Worm (Caenorhabditis elegans) whole organism, L2 larva: ENCODE measurements around the gene sqst-1.

Source experiments
- C34F6.9 ChIP-seq: fragments of 150-350 bp; optimal IDR thresholded peaks from 2 replicates; lab custom pipeline; 2014; ENCODE audit warnings: missing biosample characterization, missing genetic modification characterization
- R02D3.7 ChIP-seq: fragments of 150-350 bp; optimal IDR thresholded peaks from 2 replicates; lab custom pipeline; 2014; ENCODE audit warnings: missing biosample characterization, missing genetic modification characterization
- alr-1 ChIP-seq: fragments of 150-350 bp; optimal IDR thresholded peaks from 2 replicates; lab custom pipeline; 2014; ENCODE audit warnings: missing biosample characterization, missing genetic modification characterization
- aly-2 ChIP-seq: fragments of 150-350 bp; optimal IDR thresholded peaks from 2 replicates; lab custom pipeline; 2014; ENCODE audit warnings: missing biosample characterization, missing genetic modification characterization
- ama-1 ChIP-seq: fragments of 150-350 bp; optimal IDR thresholded peaks from 2 replicates; lab custom pipeline; 2018; ENCODE audit warnings: inconsistent platforms
- blmp-1 ChIP-seq: sonication (generic microtip); optimal IDR thresholded peaks from 2 replicates; lab custom pipeline; 2017; ENCODE audit warnings: missing genetic modification characterization, mild to moderate bottlenecking, missing compliant biosample characterization, antibody characterized with exemption, moderate library complexity; ENCODE audit not compliant: insufficient read depth
- crh-2 ChIP-seq: sonication (generic microtip); optimal IDR thresholded peaks from 2 replicates; lab custom pipeline; 2017; ENCODE audit warnings: missing biosample characterization, missing genetic modification characterization
- dmd-4 ChIP-seq: sonication (generic microtip); optimal IDR thresholded peaks from 2 replicates; lab custom pipeline; 2017; ENCODE audit warnings: missing biosample characterization, missing genetic modification characterization
- egl-27 ChIP-seq: sonication (generic microtip); optimal IDR thresholded peaks from 3 replicates; lab custom pipeline; 2017; ENCODE audit warnings: missing biosample characterization, missing genetic modification reagents, missing genetic modification characterization
- fos-1 ChIP-seq: fragments of 150-350 bp; optimal IDR thresholded peaks from 2 replicates; lab custom pipeline; 2014; ENCODE audit warnings: missing biosample characterization, missing genetic modification characterization
- gmeb-1 ChIP-seq: fragments of 150-350 bp; optimal IDR thresholded peaks from 2 replicates; lab custom pipeline; 2014; ENCODE audit warnings: missing biosample characterization, missing genetic modification characterization
- lin-39 ChIP-seq: fragments of 150-350 bp; optimal IDR thresholded peaks from 2 replicates; lab custom pipeline; 2014; ENCODE audit warnings: missing biosample characterization, missing genetic modification reagents, missing genetic modification characterization
- lsy-2 ChIP-seq, 2 experiments: fragments of 150-350 bp in 1 of 2; sonication (generic microtip) in 1 of 2; optimal IDR thresholded peaks; 2 replicates each; lab custom pipeline; 2014 to 2017; ENCODE audit warnings: missing biosample characterization in 2 of 2, missing genetic modification characterization in 2 of 2
- mab-5 ChIP-seq: fragments of 150-350 bp; optimal IDR thresholded peaks from 2 replicates; lab custom pipeline; 2014; ENCODE audit warnings: missing biosample characterization, missing genetic modification characterization
- mbf-1 ChIP-seq: sonication (generic microtip); optimal IDR thresholded peaks from 2 replicates; lab custom pipeline; 2017; ENCODE audit warnings: missing biosample characterization, missing genetic modification characterization
- nhr-10 ChIP-seq: sonication (generic microtip); optimal IDR thresholded peaks from 2 replicates; lab custom pipeline; 2017; ENCODE audit warnings: missing biosample characterization, missing genetic modification characterization
- nhr-11 ChIP-seq: fragments of 150-350 bp; optimal IDR thresholded peaks from 2 replicates; lab custom pipeline; 2014; ENCODE audit warnings: missing biosample characterization, missing genetic modification characterization
- nhr-129 ChIP-seq: fragments of 150-350 bp; optimal IDR thresholded peaks from 2 replicates; lab custom pipeline; 2014; ENCODE audit warnings: missing biosample characterization, missing genetic modification characterization
- nhr-21 ChIP-seq: fragments of 150-350 bp; optimal IDR thresholded peaks from 2 replicates; lab custom pipeline; 2014; ENCODE audit warnings: missing biosample characterization, missing genetic modification characterization
- nhr-23 ChIP-seq: fragments of 150-350 bp; optimal IDR thresholded peaks from 2 replicates; lab custom pipeline; 2014; ENCODE audit warnings: missing biosample characterization, missing genetic modification reagents, missing genetic modification characterization
- nhr-237 ChIP-seq: fragments of 150-350 bp; optimal IDR thresholded peaks from 2 replicates; lab custom pipeline; 2014; ENCODE audit warnings: missing biosample characterization, missing genetic modification characterization
- nhr-25 ChIP-seq: fragments of 150-350 bp; sonication (generic microtip); optimal IDR thresholded peaks from 3 replicates; lab custom pipeline; 2014; ENCODE audit warnings: missing biosample characterization, missing genetic modification characterization
- nhr-77 ChIP-seq: fragments of 150-350 bp; optimal IDR thresholded peaks from 2 replicates; lab custom pipeline; 2014; ENCODE audit warnings: missing biosample characterization, missing genetic modification characterization
- peb-1 ChIP-seq: fragments of 150-350 bp; optimal IDR thresholded peaks from 2 replicates; lab custom pipeline; 2014; ENCODE audit warnings: missing biosample characterization, missing genetic modification characterization
- skn-1 ChIP-seq: sonication (generic microtip); optimal IDR thresholded peaks from 2 replicates; lab custom pipeline; 2017; ENCODE audit warnings: missing biosample characterization, missing genetic modification characterization
- sma-3 ChIP-seq: sonication (generic microtip); optimal IDR thresholded peaks from 2 replicates; lab custom pipeline; 2016; ENCODE audit warnings: missing genetic modification reagents, missing genetic modification characterization, missing compliant biosample characterization
- snpc-4 ChIP-seq: fragments of 150-350 bp; optimal IDR thresholded peaks from 2 replicates; lab custom pipeline; 2014; ENCODE audit warnings: missing biosample characterization, missing genetic modification characterization
- unc-39 ChIP-seq: fragments of 150-350 bp; optimal IDR thresholded peaks from 2 replicates; lab custom pipeline; 2014; ENCODE audit warnings: missing biosample characterization, missing genetic modification characterization
- unc-55 ChIP-seq: fragments of 150-350 bp; sonication (generic microtip); optimal IDR thresholded peaks from 3 replicates; lab custom pipeline; 2014; ENCODE audit warnings: missing biosample characterization, missing genetic modification reagents, missing genetic modification characterization
- unc-62 ChIP-seq: fragments of 150-350 bp; optimal IDR thresholded peaks from 2 replicates; lab custom pipeline; 2014; ENCODE audit warnings: missing biosample characterization, missing genetic modification reagents, missing genetic modification characterization
- zag-1 ChIP-seq: fragments of 150-350 bp; optimal IDR thresholded peaks from 2 replicates; lab custom pipeline; 2014; ENCODE audit warnings: missing biosample characterization, missing genetic modification characterization
- ztf-1 ChIP-seq: fragments of 200-800 bp; sonication (Bioruptor generic); conservative IDR thresholded peaks from 2 replicates; pipeline ENCODE4 v1.3.6; 2022; ENCODE audit warnings: missing genetic modification characterization, missing compliant biosample characterization
- ztf-11 ChIP-seq: sonication (generic microtip); optimal IDR thresholded peaks from 2 replicates; lab custom pipeline; 2017; ENCODE audit warnings: missing biosample characterization, missing genetic modification characterization

sqst-1 gene

DNA sequence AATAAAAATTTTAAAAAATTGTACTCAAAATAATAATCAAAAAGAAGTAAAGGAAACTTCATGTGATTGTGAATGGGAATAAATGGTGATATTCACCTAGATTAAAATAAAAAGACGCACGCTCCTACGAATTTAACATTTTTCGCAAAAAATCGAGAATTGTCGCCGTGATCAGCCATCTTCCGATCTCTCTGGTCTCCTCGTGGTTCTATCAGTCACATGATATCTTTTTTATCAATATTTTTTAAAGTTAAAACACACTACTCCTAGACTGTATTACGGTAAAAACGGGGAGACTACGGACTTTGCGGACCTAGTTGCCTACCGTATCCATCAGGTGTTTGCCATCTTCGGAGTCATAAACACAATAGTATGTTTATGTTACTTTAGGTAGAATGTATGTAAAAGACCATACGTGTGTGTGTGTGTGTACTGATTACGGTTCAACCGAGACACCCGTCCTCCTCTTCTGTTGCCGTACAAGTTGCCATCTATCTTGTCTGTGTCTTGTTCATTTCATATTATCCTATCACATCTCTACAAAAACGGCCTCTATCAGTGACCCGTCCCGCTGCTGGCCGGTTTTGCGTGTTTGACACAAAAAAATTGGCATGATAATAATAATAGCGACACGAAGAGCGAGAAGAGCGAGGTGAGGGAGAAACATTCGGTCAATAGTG, 12.6 kb downstream of the sqst-1 start, which contains the start of gene T12G3.2 (continued):
- TF ChIP-seq snpc-4 (no peak), aly-2 (tag; lab: Kevin White, UChicago) (no peak), R02D3.7 (tag; lab: Kevin White, UChicago) (no peak), sma-3 (GFP tag; lab: Kevin White, UChicago) (peak; percentile 44), mbf-1 (tag; lab: Kevin White, UChicago) (no peak), nhr-11 (tag; lab: Kevin White, UChicago) (no peak), nhr-237 (tag; lab: Kevin White, UChicago) (no peak), crh-2 (tag; lab: Kevin White, UChicago) (no peak), gmeb-1 (tag; lab: Kevin White, UChicago) (peak; percentile 25), nhr-77 (tag; lab: Kevin White, UChicago) (no peak), nhr-129 (tag; lab: Kevin White, UChicago) (peak; percentile 64)
- TF ChIP-seq, all 48 proteins: peak for 9

- no peak for TF ChIP-seq R02D3.7 (tag; lab: Kevin White, UChicago)
- TF ChIP-seq skn-1: no peak
- TF ChIP-seq nhr-25 (tag; lab: Kevin White, UChicago): no peak
- no peak for TF ChIP-seq lin-39 (tag; lab: Kevin White, UChicago)
- TF ChIP-seq nhr-129 (tag; lab: Kevin White, UChicago): peak; percentile 2
- TF ChIP-seq gmeb-1 (tag; lab: Kevin White, UChicago): no peak
- no peak for TF ChIP-seq nhr-21 (tag; lab: Kevin White, UChicago)
- no peak for TF ChIP-seq aly-2 (tag; lab: Kevin White, UChicago)
- no peak for TF ChIP-seq ztf-1 (GFP tag; lab: Robert Waterston, UW)
- TF ChIP-seq lsy-2 (tag; optimal IDR thresholded peaks at IDR 0.05; lab: Kevin White, UChicago): no peak
- TF ChIP-seq fos-1: peak; percentile 1
- TF ChIP-seq ztf-11: no peak
Measured at ce11 chrIV:12047552-12048347, 13.7 kb downstream of the sqst-1 start, which contains the start of gene T12G3.4. Gene T12G3.4 (plus strand): TSS chrIV:12048256.

DNA sequence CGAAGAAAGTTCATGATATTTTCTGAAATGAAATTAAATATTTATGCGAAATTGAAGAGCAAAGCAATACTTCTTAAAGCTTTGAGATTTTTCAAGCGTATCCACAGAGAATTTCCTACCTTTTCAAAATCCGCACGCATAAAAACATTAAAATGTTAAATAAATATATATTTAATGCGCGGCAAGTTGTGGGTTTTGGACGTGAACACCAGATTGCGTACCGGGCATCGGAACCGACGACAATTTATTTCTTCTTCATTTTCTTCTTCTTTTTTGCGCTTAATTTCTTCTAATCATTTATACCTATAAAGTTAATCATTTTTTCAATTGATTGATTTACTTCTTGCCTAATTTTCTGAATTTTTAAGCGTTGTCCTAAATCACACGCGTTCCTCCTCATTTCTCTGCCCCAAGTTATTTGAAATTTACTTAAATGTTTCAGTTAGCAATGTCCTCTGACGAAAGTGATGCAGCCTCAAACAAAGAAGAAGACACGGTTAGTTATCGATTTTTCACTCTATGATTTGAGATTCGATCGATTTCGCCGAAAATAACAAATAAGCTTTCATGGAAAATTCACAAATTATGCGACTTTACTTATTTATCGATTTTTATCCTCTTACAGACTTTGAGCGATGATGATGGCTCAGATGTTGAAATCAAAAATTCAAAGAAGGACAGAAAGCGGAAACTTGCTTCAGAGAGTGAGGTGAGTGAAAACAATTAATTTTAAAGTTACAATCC, 17.1 kb downstream of the sqst-1 start, which contains the start of the genes bre-5 and spt-5:
bre-5 (minus strand) TSS at position 167 of the 744 bp plus-strand sequence.
spt-5 (plus strand) TSS at position 443 of the 744 bp plus-strand sequence.
- TF ChIP-seq lin-39 (tag; lab: Kevin White, UChicago) (no peak), lsy-2 (tag; optimal IDR thresholded peaks at IDR 0.05; lab: Kevin White, UChicago) (peak in 1 of 2 experiments; percentile 61), gmeb-1 (tag; lab: Kevin White, UChicago) (peak; percentile 17), nhr-129 (tag; lab: Kevin White, UChicago) (peak; percentile 7)

ce11 chrIV:12052461-12052860, 18.4 kb downstream of the sqst-1 start:
- no peak for TF ChIP-seq unc-39 (tag; lab: Kevin White, UChicago)
- no peak for TF ChIP-seq nhr-11 (tag; lab: Kevin White, UChicago)
- no peak for TF ChIP-seq mab-5
- no peak for TF ChIP-seq peb-1 (tag; lab: Kevin White, UChicago)
- TF ChIP-seq dmd-4 (tag; lab: Kevin White, UChicago): no peak
- no peak for TF ChIP-seq C34F6.9 (tag; lab: Kevin White, UChicago)
- TF ChIP-seq unc-62 (GFP tag; lab: Kevin White, UChicago): no peak
- no peak for TF ChIP-seq nhr-25 (tag; lab: Kevin White, UChicago)
- no peak for TF ChIP-seq R02D3.7 (tag; lab: Kevin White, UChicago)

DNA sequence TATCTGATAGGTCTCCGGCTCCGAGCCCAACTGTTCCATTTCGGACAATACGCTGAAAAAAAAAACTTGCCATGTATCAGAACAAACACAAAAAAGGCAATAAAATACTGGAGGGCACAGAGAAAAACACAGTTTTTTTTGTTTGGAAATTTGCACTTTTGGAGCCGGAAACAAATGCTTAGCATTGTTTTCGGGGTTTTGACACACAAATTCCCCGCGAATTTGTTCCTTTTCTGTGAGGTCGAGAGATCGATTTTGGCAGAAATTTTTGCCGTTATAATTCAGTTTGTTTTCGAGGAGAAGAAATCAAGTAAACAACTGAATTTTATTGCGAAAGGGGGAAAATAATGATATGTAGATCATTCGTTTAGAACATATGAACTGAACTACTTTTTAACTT, 22.5 kb downstream of the sqst-1 start, which contains the start of gene K08E4.2:
K08E4.2 (minus strand) TSS at position 54 of the 400 bp plus-strand sequence.
- TF ChIP-seq nhr-21 (tag; lab: Kevin White, UChicago): no peak
- no peak for TF ChIP-seq nhr-10 (tag; lab: Kevin White, UChicago)
- TF ChIP-seq skn-1: no peak
- TF ChIP-seq snpc-4: no peak
- TF ChIP-seq alr-1 (tag; lab: Kevin White, UChicago): no peak
- no peak for TF ChIP-seq zag-1 (tag; lab: Kevin White, UChicago)
- no peak for TF ChIP-seq ama-1 (lab: Kevin White, UChicago)
- TF ChIP-seq unc-55 (GFP tag; lab: Kevin White, UChicago): no peak
- no peak for TF ChIP-seq nhr-11 (tag; lab: Kevin White, UChicago)
- no peak for TF ChIP-seq mab-5
- TF ChIP-seq dmd-4 (tag; lab: Kevin White, UChicago): no peak
- TF ChIP-seq R02D3.7 (tag; lab: Kevin White, UChicago): no peak
- TF ChIP-seq nhr-237 (tag; lab: Kevin White, UChicago): no peak
- TF ChIP-seq nhr-23 (tag; lab: Kevin White, UChicago): no peak
- no peak for TF ChIP-seq blmp-1 (tag; lab: Kevin White, UChicago)
- no peak for TF ChIP-seq egl-27 (tag; lab: Kevin White, UChicago)
